Worm (Caenorhabditis elegans) whole organism, mixed stage, embryonic: ENCODE data around the gene elo-6.

Experiments
- ces-1 ChIP-seq: fragments of 150-350 bp; optimal IDR thresholded peaks from 2 replicates; lab custom pipeline; 2014; ENCODE audit warnings: missing biosample characterization, missing genetic modification reagents, missing genetic modification characterization
- drap-1 ChIP-seq: fragments of 200-800 bp; sonication (Bioruptor generic); optimal IDR thresholded peaks from 3 replicates; lab custom pipeline; 2018; ENCODE audit warnings: mild to moderate bottlenecking, missing genetic modification characterization, missing compliant biosample characterization
- elt-1 ChIP-seq: sonication (generic microtip); optimal IDR thresholded peaks from 2 replicates; lab custom pipeline; 2017; ENCODE audit warnings: missing genetic modification characterization, mild to moderate bottlenecking, missing compliant biosample characterization, antibody characterized with exemption, moderate library complexity, borderline replicate concordance; ENCODE audit not compliant: insufficient read depth
- lin-13 ChIP-seq: fragments of 150-350 bp; optimal IDR thresholded peaks from 2 replicates; lab custom pipeline; 2014; ENCODE audit warnings: missing biosample characterization, missing genetic modification characterization
- mep-1 ChIP-seq: fragments of 150-350 bp; optimal IDR thresholded peaks from 2 replicates; lab custom pipeline; 2017; ENCODE audit warnings: missing biosample characterization, missing genetic modification reagents, missing genetic modification characterization, inconsistent platforms
- nhr-76 ChIP-seq: sonication (generic microtip); optimal IDR thresholded peaks from 2 replicates; lab custom pipeline; 2017; ENCODE audit warnings: missing biosample characterization, missing genetic modification characterization
- pha-4 ChIP-seq: fragments of 150-350 bp; optimal IDR thresholded peaks from 2 replicates; lab custom pipeline; 2018; ENCODE audit warnings: missing biosample characterization, missing genetic modification reagents, missing genetic modification characterization
- snpc-4 ChIP-seq: fragments of 150-350 bp; optimal IDR thresholded peaks from 2 replicates; lab custom pipeline; 2014; ENCODE audit warnings: missing biosample characterization, missing genetic modification characterization
- sptf-1 ChIP-seq: sonication (generic microtip); optimal IDR thresholded peaks from 2 replicates; lab custom pipeline; 2017; ENCODE audit warnings: mild to moderate bottlenecking, missing genetic modification characterization, moderate library complexity, missing compliant biosample characterization
- unc-62 ChIP-seq: fragments of 150-350 bp; optimal IDR thresholded peaks from 2 replicates; lab custom pipeline; 2014; ENCODE audit warnings: missing biosample characterization, missing genetic modification reagents, missing genetic modification characterization
- ztf-11 ChIP-seq: fragments of 150-350 bp; optimal IDR thresholded peaks from 2 replicates; lab custom pipeline; 2014; ENCODE audit warnings: missing biosample characterization, missing genetic modification characterization

DNA sequence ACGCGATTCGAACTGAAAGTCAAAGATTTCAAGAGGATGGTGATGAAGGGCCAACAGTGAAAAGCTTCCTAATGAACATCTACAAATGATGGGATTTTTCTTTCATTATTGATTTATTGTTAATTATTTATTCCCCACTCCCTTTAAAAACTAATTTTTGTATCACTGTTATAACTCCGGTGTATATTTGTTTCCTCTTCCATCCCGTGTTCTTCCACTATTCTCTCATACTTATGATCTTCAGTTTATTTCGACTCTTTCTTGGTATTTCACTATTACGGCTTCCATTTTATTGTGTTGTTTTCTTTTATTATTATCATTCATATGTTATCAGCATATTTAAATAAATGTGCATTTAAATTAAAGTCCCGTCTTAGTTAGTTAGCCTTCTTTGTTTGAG lies 14.0 kb downstream of the elo-6 start:
- TF ChIP-seq nhr-76, result no peak
- no peak for TF ChIP-seq elt-1 (tag; lab: Kevin White, UChicago)
- TF ChIP-seq ztf-11 (tag; lab: Kevin White, UChicago), result no peak
- TF ChIP-seq ces-1 (GFP tag; lab: Kevin White, UChicago), result no peak
- TF ChIP-seq sptf-1 (tag; lab: Kevin White, UChicago), result no peak
- no peak for TF ChIP-seq snpc-4 (tag; lab: Kevin White, UChicago)
- TF ChIP-seq mep-1 (tag; lab: Kevin White, UChicago), result no peak
- no peak for TF ChIP-seq pha-4 (tag; lab: Kevin White, UChicago)
- TF ChIP-seq unc-62 (GFP tag; lab: Kevin White, UChicago), result no peak
- no peak for TF ChIP-seq lin-13
- no peak for TF ChIP-seq drap-1
